Fruit fly (Drosophila melanogaster): ENCODE results near the gene CG1394.

DNA sequence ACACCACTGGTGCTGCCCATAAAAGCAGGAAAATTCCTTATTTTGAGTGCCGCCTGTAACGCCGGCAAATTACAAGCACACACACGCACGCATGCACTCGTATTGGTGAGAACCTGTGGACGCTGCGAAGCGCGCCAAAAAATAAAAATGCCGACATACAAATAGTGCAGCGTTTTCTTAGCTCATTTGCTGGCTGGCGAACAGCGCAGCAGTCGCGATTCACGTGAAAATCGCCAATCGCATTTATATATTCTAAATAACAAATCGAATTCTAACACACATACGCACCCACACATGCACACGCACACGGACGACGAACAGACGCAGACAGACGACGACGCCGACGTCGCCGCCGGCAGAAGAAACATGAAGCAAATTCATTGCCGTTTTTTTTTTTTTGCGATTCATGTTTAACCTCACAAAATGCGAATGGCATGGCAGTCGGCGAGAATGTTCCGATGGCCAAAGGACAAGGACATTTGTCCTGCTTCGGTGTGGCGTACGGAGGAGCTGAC lies 22.9 kb downstream of the CG1394 start:
- TF ChIP-seq BtbVII (GFP tag; optimal IDR thresholded peaks at IDR 0.05), result no peak
- no peak for TF ChIP-seq Nf-YA (GFP tag; IDR thresholded peaks at IDR 0.05)
- no peak for TF ChIP-seq CG7786 (GFP tag; optimal IDR thresholded peaks at IDR 0.05)
- no peak for TF ChIP-seq Hand (GFP tag; optimal IDR thresholded peaks at IDR 0.05)
- no peak for TF ChIP-seq bbx (GFP tag; IDR thresholded peaks at IDR 0.05; ENCODE audit: partially characterized antibody)
- TF ChIP-seq gcm2 (GFP tag; optimal IDR thresholded peaks at IDR 0.05), result no peak
- no peak for TF ChIP-seq ind (GFP tag; optimal IDR thresholded peaks at IDR 0.05)
- TF ChIP-seq nom (GFP tag; optimal IDR thresholded peaks at IDR 0.05), result no peak
- TF ChIP-seq Hr51 (GFP tag; optimal IDR thresholded peaks at IDR 0.05), result no peak
- no peak for TF ChIP-seq Med (GFP tag)
- no peak for TF ChIP-seq Lpt (GFP tag; optimal IDR thresholded peaks at IDR 0.05)
- no peak for TF ChIP-seq CG42726 (GFP tag; IDR thresholded peaks at IDR 0.05; ENCODE audit: partially characterized antibody)
- no peak for TF ChIP-seq CG14667 (GFP tag; IDR thresholded peaks at IDR 0.05)
